Worm (Caenorhabditis elegans): ENCODE data around the gene des-2.

DNA sequence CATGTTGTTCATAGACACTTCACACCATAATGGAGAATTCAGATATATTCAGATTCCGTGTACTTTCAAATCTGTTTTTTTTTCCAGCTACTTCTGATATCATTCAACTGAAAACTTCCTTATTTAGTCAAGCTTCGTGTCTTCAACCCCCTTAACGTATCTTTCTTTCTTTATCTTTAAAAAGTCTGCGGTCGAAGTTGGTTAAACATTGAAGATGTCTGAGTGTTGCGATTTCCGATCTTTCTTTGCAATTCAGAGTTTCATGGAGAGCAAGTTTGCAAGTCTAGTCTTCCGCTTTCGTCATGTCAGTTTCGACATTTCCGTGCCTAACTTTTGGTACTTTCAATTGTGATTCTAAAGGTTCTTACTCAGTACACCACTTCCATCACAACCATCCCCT is 13.7 kb upstream of the des-2 start:
- TF ChIP-seq him-1 (tag; optimal IDR thresholded peaks at IDR 0.05) (no peak), W03F9.2 (tag; optimal IDR thresholded peaks at IDR 0.05) (no peak), dao-5 (tag; optimal IDR thresholded peaks at IDR 0.05) (no peak)
